Fruit fly (Drosophila melanogaster): ENCODE results near the gene kar.

kar gene

DNA sequence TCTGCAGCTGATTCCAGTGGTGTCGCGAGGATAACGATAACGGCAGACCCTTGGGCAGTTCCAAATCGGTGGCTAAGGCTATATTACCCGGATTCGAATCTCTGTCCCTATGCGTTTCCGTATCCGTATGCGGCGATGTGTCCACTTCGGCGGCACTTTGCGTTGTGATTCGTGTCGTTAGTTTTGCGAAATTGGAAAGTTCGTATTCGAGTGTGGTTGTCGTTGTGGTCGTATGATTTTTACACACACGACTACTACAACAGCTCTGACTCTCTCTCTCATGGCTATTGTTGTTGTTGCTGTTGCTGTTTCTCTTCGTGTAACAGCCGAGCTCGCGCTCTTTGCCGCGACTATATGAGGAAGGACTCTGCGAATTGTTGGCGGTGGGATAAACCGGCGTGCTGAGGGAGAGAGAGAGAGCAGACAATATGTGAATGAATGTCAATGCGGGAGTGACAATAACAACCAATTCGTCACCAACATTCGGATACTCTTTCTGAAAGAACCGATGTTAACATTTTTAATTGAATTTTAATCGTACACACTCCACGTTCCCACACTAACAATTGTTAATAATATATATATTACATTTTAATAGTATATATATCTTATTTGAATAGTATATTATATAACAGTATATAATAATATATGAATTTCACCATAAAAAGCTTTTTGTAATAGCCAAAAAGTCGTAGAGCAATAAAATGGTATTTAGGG, 30.6 kb upstream of the kar start (continued):
- TF ChIP-seq CG34224 (GFP tag; IDR thresholded peaks at IDR 0.05; ENCODE audit: partially characterized antibody): peak; percentile 24; the same call in 2 of the 3 replicates
- no peak for TF ChIP-seq CG6175 (GFP tag; IDR thresholded peaks at IDR 0.05)
- no peak for TF ChIP-seq lov (optimal IDR thresholded peaks at IDR 0.05)
- TF ChIP-seq lov (GFP tag; IDR thresholded peaks at IDR 0.05): 0 out of 3 replicates have a peak, but pooled peaks have one; percentile 17
- no peak for TF ChIP-seq ro (GFP tag; IDR thresholded peaks at IDR 0.05)
- no peak for TF ChIP-seq ci (GFP tag; IDR thresholded peaks at IDR 0.05)
- no peak for TF ChIP-seq HLHmδ (GFP tag; optimal IDR thresholded peaks at IDR 0.05)
- TF ChIP-seq CG4730 (GFP tag; IDR thresholded peaks at IDR 0.05): no peak
- TF ChIP-seq CHES-1-like (GFP tag; optimal IDR thresholded peaks at IDR 0.05): no peak
- no peak for TF ChIP-seq ken (GFP tag; IDR thresholded peaks at IDR 0.05)
- TF ChIP-seq psq (GFP tag; optimal IDR thresholded peaks at IDR 0.05): no peak
- no peak for TF ChIP-seq vfl (GFP tag; optimal IDR thresholded peaks at IDR 0.05)
- TF ChIP-seq HHEX (GFP tag; optimal IDR thresholded peaks at IDR 0.05): no peak
- TF ChIP-seq ERR (GFP tag; optimal IDR thresholded peaks at IDR 0.05): peak; percentile 41
- no peak for TF ChIP-seq pnt (GFP tag; optimal IDR thresholded peaks at IDR 0.05)
- no peak for TF ChIP-seq ttk (GFP tag; IDR thresholded peaks at IDR 0.05)
- peak; percentile 2 for TF ChIP-seq CG10209 (GFP tag; optimal IDR thresholded peaks at IDR 0.05)
- no peak for TF ChIP-seq CG13624 (GFP tag; optimal IDR thresholded peaks at IDR 0.05)
- TF ChIP-seq HLH54F (GFP tag; optimal IDR thresholded peaks at IDR 0.05): no peak
- TF ChIP-seq Hmx (GFP tag; optimal IDR thresholded peaks at IDR 0.05): no peak
- TF ChIP-seq sqz (GFP tag; optimal IDR thresholded peaks at IDR 0.05): no peak
- no peak for TF ChIP-seq CG2116 (GFP tag; optimal IDR thresholded peaks at IDR 0.05)
- TF ChIP-seq Hey (tag; optimal IDR thresholded peaks at IDR 0.05): no peak
- TF ChIP-seq pb (GFP tag; optimal IDR thresholded peaks at IDR 0.05): no peak
- no peak for TF ChIP-seq kah (GFP tag; optimal IDR thresholded peaks at IDR 0.05)
- no peak for TF ChIP-seq CG2120 (GFP tag; optimal IDR thresholded peaks at IDR 0.05)
- TF ChIP-seq CG30431 (GFP tag; optimal IDR thresholded peaks at IDR 0.05): no peak
- peak; percentile 60 for TF ChIP-seq lbe (GFP tag; optimal IDR thresholded peaks at IDR 0.05)
- TF ChIP-seq Med (GFP tag): peak; percentile 73
- TF ChIP-seq CG14014 (GFP tag; IDR thresholded peaks at IDR 0.05): no peak
- peak; percentile 36 for TF ChIP-seq nmo (GFP tag; optimal IDR thresholded peaks at IDR 0.05)
- TF ChIP-seq CG10267 (tag; optimal IDR thresholded peaks at IDR 0.05): peak; percentile 27
- TF ChIP-seq HLH4C (GFP tag; IDR thresholded peaks at IDR 0.05; ENCODE audit: partially characterized antibody): no peak
- no peak for TF ChIP-seq bab2 (GFP tag; optimal IDR thresholded peaks at IDR 0.05)
- TF ChIP-seq CkIIα-i1 (GFP tag; IDR thresholded peaks at IDR 0.05): no peak
- no peak for TF ChIP-seq kni (GFP tag; optimal IDR thresholded peaks at IDR 0.05)
- TF ChIP-seq grn (GFP tag; optimal IDR thresholded peaks at IDR 0.05): no peak
- peak; percentile 23 for TF ChIP-seq CoRest (tag; optimal IDR thresholded peaks at IDR 0.05)
- TF ChIP-seq nerfin-1 (tag; optimal IDR thresholded peaks at IDR 0.05): no peak
- no peak for TF ChIP-seq CG1792 (GFP tag; optimal IDR thresholded peaks at IDR 0.05)
- TF ChIP-seq CG3065 (GFP tag; optimal IDR thresholded peaks at IDR 0.05): no peak
- TF ChIP-seq CG9727 (GFP tag; optimal IDR thresholded peaks at IDR 0.05): peak; percentile 32
- no peak; the same call in 1 of the 2 replicates for TF ChIP-seq bbx (GFP tag; IDR thresholded peaks at IDR 0.05; ENCODE audit: partially characterized antibody)
- TF ChIP-seq CG16813 (GFP tag; IDR thresholded peaks at IDR 0.05; ENCODE audit: partially characterized antibody): no peak
- TF ChIP-seq caup (GFP tag; optimal IDR thresholded peaks at IDR 0.05; ENCODE audit: severe bottlenecking): peak; percentile 42
- TF ChIP-seq Xrp1 (GFP tag; IDR thresholded peaks at IDR 0.05): peak; percentile 36; the same call in 1 of the 2 replicates
- no peak for TF ChIP-seq NK7.1 (GFP tag; optimal IDR thresholded peaks at IDR 0.05)
- peak; percentile 11 for TF ChIP-seq CG6765 (GFP tag; optimal IDR thresholded peaks at IDR 0.05)
- peak; percentile 35 for TF ChIP-seq CG6854 (GFP tag; optimal IDR thresholded peaks at IDR 0.05)
- TF ChIP-seq CG8290 (GFP tag; optimal IDR thresholded peaks at IDR 0.05): no peak
- TF ChIP-seq CG8290 (tag; optimal IDR thresholded peaks at IDR 0.05): peak in 1 of 2 experiments; percentile 33
